Worm (Caenorhabditis elegans) whole organism, mixed stage, embryonic: ENCODE data around the gene skr-7.

Source experiments
- bed-3 ChIP-seq: fragments of 200-800 bp; sonication (Bioruptor generic); optimal IDR thresholded peaks from 3 replicates; lab custom pipeline; 2018; ENCODE audit warnings: mild to moderate bottlenecking, missing genetic modification characterization, moderate library complexity, missing compliant biosample characterization
- lin-13 ChIP-seq: fragments of 150-350 bp; optimal IDR thresholded peaks from 2 replicates; lab custom pipeline; 2014; ENCODE audit warnings: missing biosample characterization, missing genetic modification characterization
- lin-32 ChIP-seq: fragments of 200-800 bp; sonication (Bioruptor generic); optimal IDR thresholded peaks from 2 replicates; lab custom pipeline; 2018; ENCODE audit warnings: mild to moderate bottlenecking, missing genetic modification characterization, missing compliant biosample characterization
- lsy-2 ChIP-seq: fragments of 150-350 bp; optimal IDR thresholded peaks from 2 replicates; lab custom pipeline; 2014; ENCODE audit warnings: missing biosample characterization, missing genetic modification characterization
- nhr-12 ChIP-seq: fragments of 150-350 bp; optimal IDR thresholded peaks from 2 replicates; lab custom pipeline; 2014; ENCODE audit warnings: missing biosample characterization, missing genetic modification characterization
- nhr-237 ChIP-seq: fragments of 150-350 bp; optimal IDR thresholded peaks from 2 replicates; lab custom pipeline; 2014; ENCODE audit warnings: missing biosample characterization, missing genetic modification characterization
- nhr-28 ChIP-seq: fragments of 150-350 bp; optimal IDR thresholded peaks from 2 replicates; lab custom pipeline; 2014; ENCODE audit warnings: missing biosample characterization, missing genetic modification characterization
- pha-4 ChIP-seq: fragments of 150-350 bp; optimal IDR thresholded peaks from 2 replicates; lab custom pipeline; 2018; ENCODE audit warnings: missing biosample characterization, missing genetic modification reagents, missing genetic modification characterization
- snpc-4 ChIP-seq: fragments of 150-350 bp; optimal IDR thresholded peaks from 2 replicates; lab custom pipeline; 2014; ENCODE audit warnings: missing biosample characterization, missing genetic modification characterization
- sptf-1 ChIP-seq: sonication (generic microtip); optimal IDR thresholded peaks from 2 replicates; lab custom pipeline; 2017; ENCODE audit warnings: mild to moderate bottlenecking, missing genetic modification characterization, moderate library complexity, missing compliant biosample characterization
- unc-39 ChIP-seq: fragments of 150-350 bp; optimal IDR thresholded peaks from 2 replicates; lab custom pipeline; 2014; ENCODE audit warnings: missing biosample characterization, missing genetic modification characterization
- unc-62 ChIP-seq: fragments of 150-350 bp; optimal IDR thresholded peaks from 2 replicates; lab custom pipeline; 2014; ENCODE audit warnings: missing biosample characterization, missing genetic modification reagents, missing genetic modification characterization
- ztf-11 ChIP-seq: fragments of 150-350 bp; optimal IDR thresholded peaks from 2 replicates; lab custom pipeline; 2014; ENCODE audit warnings: missing biosample characterization, missing genetic modification characterization

DNA sequence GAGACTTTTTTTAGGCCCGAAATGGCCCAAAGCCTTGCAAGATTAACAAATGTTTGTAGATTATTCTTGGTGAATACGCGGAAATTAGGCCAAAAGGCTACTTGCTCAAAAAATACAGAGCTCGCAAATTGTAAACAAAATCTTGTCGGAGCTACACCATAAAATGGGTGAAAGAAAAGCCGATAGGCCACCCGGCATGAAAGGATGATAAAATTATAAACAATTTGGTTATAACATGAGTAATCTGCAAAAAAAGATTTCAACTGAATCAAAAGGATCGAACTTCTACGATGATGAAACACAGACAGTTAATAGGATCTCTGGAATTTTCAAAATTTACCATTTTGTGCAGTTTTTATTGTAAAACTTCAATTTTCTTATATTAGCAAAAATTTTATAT, 24.1 kb upstream of the skr-7 start:
- TF ChIP-seq lin-32, result no peak
- no peak for TF ChIP-seq snpc-4 (tag; lab: Kevin White, UChicago)
- no peak for TF ChIP-seq unc-62 (GFP tag; lab: Kevin White, UChicago)
- no peak for TF ChIP-seq lsy-2 (tag; lab: Kevin White, UChicago)
- no peak for TF ChIP-seq ztf-11 (tag; lab: Kevin White, UChicago)
- no peak for TF ChIP-seq unc-39 (tag; lab: Kevin White, UChicago)
- no peak for TF ChIP-seq nhr-237 (tag; lab: Kevin White, UChicago)
- TF ChIP-seq nhr-12, result no peak
- no peak for TF ChIP-seq lin-13 (tag; lab: Kevin White, UChicago)
- TF ChIP-seq pha-4 (tag; lab: Kevin White, UChicago), result no peak
- TF ChIP-seq bed-3 (GFP tag; lab: Kevin White, UChicago), result no peak
- no peak for TF ChIP-seq sptf-1 (tag; lab: Kevin White, UChicago)
- no peak for TF ChIP-seq nhr-28 (tag; lab: Kevin White, UChicago)
